Fruit fly (Drosophila melanogaster): ENCODE results near the gene CG4229.

The CG4229 gene

DNA sequence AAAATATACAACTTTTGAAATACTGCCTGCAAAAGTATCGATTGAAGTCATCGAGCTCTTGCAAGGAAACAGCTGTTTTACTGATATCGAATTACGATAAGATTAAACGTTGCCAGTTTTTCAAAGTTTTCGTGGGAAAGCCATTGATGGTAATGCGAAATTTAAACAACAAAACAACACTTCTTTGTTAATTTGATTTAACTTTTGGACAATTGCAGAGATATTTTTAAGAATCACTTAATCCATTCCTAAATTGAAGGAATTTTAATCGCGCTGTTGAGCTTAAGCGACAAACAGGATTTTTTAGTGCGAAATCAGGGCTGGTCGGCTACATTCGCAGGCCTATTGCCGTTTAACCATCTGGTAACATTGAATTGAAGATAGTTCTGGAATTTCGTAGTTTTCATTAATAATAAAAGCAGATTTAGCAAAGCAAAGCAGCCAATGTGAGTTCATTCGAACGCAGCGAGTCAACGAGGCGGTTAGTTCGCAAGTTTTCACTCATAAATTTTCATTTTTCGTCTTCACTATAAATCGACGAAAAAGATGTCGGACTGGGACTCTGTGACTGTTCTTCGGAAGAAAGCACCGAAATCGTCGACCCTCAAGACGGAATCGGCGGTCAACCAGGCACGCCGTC lies 17.8 kb downstream of the CG4229 start, which contains the start of gene mbf1 (continued):
- TF ChIP-seq CG3281 (GFP tag; optimal IDR thresholded peaks at IDR 0.05) (no peak), CG2116 (GFP tag; optimal IDR thresholded peaks at IDR 0.05) (peak; percentile 82), bsh (GFP tag; optimal IDR thresholded peaks at IDR 0.05) (peak in 1 of 2 experiments; percentile 1), peb (GFP tag; IDR thresholded peaks at IDR 0.05) (no peak), bcd (GFP tag; optimal IDR thresholded peaks at IDR 0.05) (peak; percentile 29), CG9727 (GFP tag; optimal IDR thresholded peaks at IDR 0.05) (no peak), slp2 (GFP tag; optimal IDR thresholded peaks at IDR 0.05) (peak; percentile 20), Side (GFP tag; optimal IDR thresholded peaks at IDR 0.05) (no peak), CG5245 (GFP tag; optimal IDR thresholded peaks at IDR 0.05) (no peak), CG13123 (GFP tag; optimal IDR thresholded peaks at IDR 0.05) (no peak), Gug (GFP tag; IDR thresholded peaks at IDR 0.05) (no peak), CG18599 (GFP tag; optimal IDR thresholded peaks at IDR 0.05) (no peak), Tbp (GFP tag; optimal IDR thresholded peaks at IDR 0.05) (no peak), salm (tag; optimal IDR thresholded peaks at IDR 0.05) (no peak), zfh1 (GFP tag; IDR thresholded peaks at IDR 0.05) (no peak), Usf (GFP tag; optimal IDR thresholded peaks at IDR 0.05) (no peak), Mrtf (GFP tag; IDR thresholded peaks at IDR 0.05) (no peak), Xrp1 (GFP tag; IDR thresholded peaks at IDR 0.05) (no peak), CG15514 (GFP tag; optimal IDR thresholded peaks at IDR 0.05) (peak; percentile 63), Ptx1 (GFP tag; IDR thresholded peaks at IDR 0.05) (no peak), NK7.1 (GFP tag; optimal IDR thresholded peaks at IDR 0.05) (no peak), Stat92E (GFP tag; optimal IDR thresholded peaks at IDR 0.05) (no peak), CG18262 (tag; optimal IDR thresholded peaks at IDR 0.05) (peak; percentile 5), CG6813 (GFP tag; optimal IDR thresholded peaks at IDR 0.05) (no peak), Adf1 (GFP tag; IDR thresholded peaks at IDR 0.05) (no peak), CrebB (tag; optimal IDR thresholded peaks at IDR 0.05) (no peak), eve (GFP tag; optimal IDR thresholded peaks at IDR 0.05) (no peak), Aef1 (GFP tag; IDR thresholded peaks at IDR 0.05) (no peak), unc-4 (GFP tag; IDR thresholded peaks at IDR 0.05; ENCODE audit: partially characterized antibody) (peak; percentile 71), sd (tag; optimal IDR thresholded peaks at IDR 0.05) (peak; percentile 94), ssp (GFP tag; IDR thresholded peaks at IDR 0.05) (no peak), CG3407 (GFP tag; optimal IDR thresholded peaks at IDR 0.05) (no peak), mirr (GFP tag; optimal IDR thresholded peaks at IDR 0.05) (no peak), NC2α (GFP tag; optimal IDR thresholded peaks at IDR 0.05) (no peak), unpg (GFP tag; optimal IDR thresholded peaks at IDR 0.05) (peak; percentile 14), cato (GFP tag; optimal IDR thresholded peaks at IDR 0.05; ENCODE audit: borderline replicate concordance) (no peak), Ada2b (GFP tag; IDR thresholded peaks at IDR 0.05) (no peak), pan (optimal IDR thresholded peaks at IDR 0.05) (no peak), pan (GFP tag; optimal IDR thresholded peaks at IDR 0.05 in 1 of 2, IDR thresholded peaks at IDR 0.05 in 1 of 2) (no peak), CG30431 (GFP tag; optimal IDR thresholded peaks at IDR 0.05) (no peak), CG10366 (GFP tag; IDR thresholded peaks at IDR 0.05) (no peak), CG4282 (GFP tag; optimal IDR thresholded peaks at IDR 0.05) (no peak), MBD-R2 (GFP tag; IDR thresholded peaks at IDR 0.05) (peak; percentile 59), CG7963 (GFP tag; IDR thresholded peaks at IDR 0.05; ENCODE audit: partially characterized antibody) (no peak), CG13775 (GFP tag; optimal IDR thresholded peaks at IDR 0.05) (peak; percentile 13), CG2678 (tag; optimal IDR thresholded peaks at IDR 0.05) (peak; percentile 19), CG14860 (GFP tag; IDR thresholded peaks at IDR 0.05; ENCODE audit: partially characterized antibody) (no peak; the same call in 2 of the 3 replicates), Fer1 (GFP tag; optimal IDR thresholded peaks at IDR 0.05) (no peak), Doc3 (GFP tag; IDR thresholded peaks at IDR 0.05; ENCODE audit: partially characterized antibody) (peak; percentile 29; the same call in 1 of the 3 replicates), Awh (GFP tag; IDR thresholded peaks at IDR 0.05) (no peak)
